Fruit fly (Drosophila melanogaster): ENCODE results near the gene betaCOP.

betaCOP gene

DNA sequence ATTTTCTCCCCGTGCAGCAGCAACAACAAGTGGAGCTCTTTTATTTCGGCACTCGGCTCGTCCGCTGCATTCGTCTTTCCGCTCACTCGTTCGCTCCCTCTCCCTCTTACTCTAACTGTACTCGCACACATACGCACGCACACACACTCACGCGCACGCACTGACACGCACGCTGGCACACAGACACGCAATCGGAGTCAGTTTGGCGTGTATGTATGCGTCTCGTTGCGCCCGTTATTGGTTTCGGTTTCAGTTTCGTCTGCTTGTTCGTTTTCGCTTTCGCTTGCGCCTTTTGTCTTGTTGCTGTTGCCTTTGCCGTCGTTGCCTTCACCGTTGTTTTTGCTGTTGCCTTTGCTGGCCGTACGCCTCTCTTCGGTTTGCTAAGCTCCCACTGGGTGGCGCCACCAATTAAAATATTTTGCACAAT lies 27.3 kb downstream of the betaCOP start (continued):
- peak; percentile 1 for TF ChIP-seq CG18262 (tag; optimal IDR thresholded peaks at IDR 0.05)
- TF ChIP-seq Nf-YC (tag; optimal IDR thresholded peaks at IDR 0.05), result peak; percentile 56
- peak; percentile 30; the same call in 1 of the 2 replicates for TF ChIP-seq Adf1 (GFP tag; IDR thresholded peaks at IDR 0.05)
- TF ChIP-seq CG8478 (optimal IDR thresholded peaks at IDR 0.05), result peak; percentile 96
- 0 out of 2 replicates have a peak, but pooled peaks have one; percentile 30 for TF ChIP-seq CG4360 (GFP tag; IDR thresholded peaks at IDR 0.05)
- TF ChIP-seq zf30C (GFP tag; optimal IDR thresholded peaks at IDR 0.05), result peak; percentile 8
- TF ChIP-seq CG11456 (GFP tag; IDR thresholded peaks at IDR 0.05), result 0 out of 3 replicates have a peak, but pooled peaks have one; percentile 34
- peak; percentile 1 for TF ChIP-seq ewg (GFP tag; optimal IDR thresholded peaks at IDR 0.05)
- TF ChIP-seq CG13894 (tag; optimal IDR thresholded peaks at IDR 0.05), result peak; percentile 5
- no peak for TF ChIP-seq CG32532 (GFP tag; IDR thresholded peaks at IDR 0.05)
- peak; percentile 59; the same call in 2 of the 4 replicates for TF ChIP-seq chinmo (GFP tag; IDR thresholded peaks at IDR 0.05; ENCODE audit: partially characterized antibody)
- TF ChIP-seq CG15479 (GFP tag; optimal IDR thresholded peaks at IDR 0.05), result peak; percentile 52
- TF ChIP-seq CG1647 (GFP tag; optimal IDR thresholded peaks at IDR 0.05), result no peak
- peak; percentile 87 for TF ChIP-seq CTCF (GFP tag; optimal IDR thresholded peaks at IDR 0.05)
- TF ChIP-seq Blimp-1 (GFP tag; optimal IDR thresholded peaks at IDR 0.05), result peak; percentile 98
- peak; percentile 88 for TF ChIP-seq CG2199 (GFP tag; IDR thresholded peaks at IDR 0.05)
- peak; percentile 1 for TF ChIP-seq CG2202 (tag; optimal IDR thresholded peaks at IDR 0.05)
- no peak for TF ChIP-seq Taf1 (GFP tag; IDR thresholded peaks at IDR 0.05)
- TF ChIP-seq Deaf1 (tag; optimal IDR thresholded peaks at IDR 0.05), result peak; percentile 97
- TF ChIP-seq sens (GFP tag), result peak; percentile 48
- TF ChIP-seq ash1 (GFP tag; optimal IDR thresholded peaks at IDR 0.05), result no peak
- TF ChIP-seq CG2712 (tag; optimal IDR thresholded peaks at IDR 0.05), result peak; percentile 14
- 0 out of 3 replicates have a peak, but pooled peaks have one; percentile 6 for TF ChIP-seq tgo (GFP tag; IDR thresholded peaks at IDR 0.05)
- TF ChIP-seq Hr39 (optimal IDR thresholded peaks at IDR 0.05), result peak; percentile 98
- TF ChIP-seq Optix (GFP tag; IDR thresholded peaks at IDR 0.05), result 0 out of 3 replicates have a peak, but pooled peaks have one; percentile 30
- peak; percentile 48 for TF ChIP-seq scrt (GFP tag; optimal IDR thresholded peaks at IDR 0.05)
- TF ChIP-seq corto (GFP tag; optimal IDR thresholded peaks at IDR 0.05), result no peak
- no peak for TF ChIP-seq CG4854 (GFP tag; optimal IDR thresholded peaks at IDR 0.05)
- TF ChIP-seq Spps (tag; optimal IDR thresholded peaks at IDR 0.05), result peak; percentile 33
- no peak for TF ChIP-seq CG13624 (GFP tag; optimal IDR thresholded peaks at IDR 0.05)
- peak in 1 of 2 experiments; percentile 27 for TF ChIP-seq Pdp1 (GFP tag; optimal IDR thresholded peaks at IDR 0.05)
- no peak for TF ChIP-seq Chrac-16 (GFP tag; optimal IDR thresholded peaks at IDR 0.05)
- TF ChIP-seq CoRest (tag; optimal IDR thresholded peaks at IDR 0.05), result peak; percentile 39
- TF ChIP-seq Hr51 (GFP tag; optimal IDR thresholded peaks at IDR 0.05), result no peak
- peak; percentile 9 for TF ChIP-seq CG14710 (tag; optimal IDR thresholded peaks at IDR 0.05)
- no peak for TF ChIP-seq CG7357 (GFP tag; IDR thresholded peaks at IDR 0.05)
- TF ChIP-seq abd-A (tag; optimal IDR thresholded peaks at IDR 0.05), result peak; percentile 60
- peak; percentile 90 for TF ChIP-seq cg (GFP tag; optimal IDR thresholded peaks at IDR 0.05)
- TF ChIP-seq Ets65A (GFP tag), result peak; percentile 90
- peak; percentile 78 for TF ChIP-seq Med (GFP tag)
- peak; percentile 24 for TF ChIP-seq lab (GFP tag; optimal IDR thresholded peaks at IDR 0.05)
- no peak for TF ChIP-seq CG10267 (tag; optimal IDR thresholded peaks at IDR 0.05)
- peak; percentile 88 for TF ChIP-seq z (GFP tag; IDR thresholded peaks at IDR 0.05)
- TF ChIP-seq Aef1 (GFP tag; IDR thresholded peaks at IDR 0.05), result 0 out of 3 replicates have a peak, but pooled peaks have one; percentile 13
- no peak for TF ChIP-seq Dp (GFP tag; optimal IDR thresholded peaks at IDR 0.05)
- TF ChIP-seq Max (GFP tag; optimal IDR thresholded peaks at IDR 0.05), result no peak
